Worm (Caenorhabditis elegans): ENCODE results near the gene R07D5.2.

ce11 chrX:15126736-15127135, 10.3 kb upstream of the R07D5.2 start:
- no peak for TF ChIP-seq lin-35 (GFP tag; optimal IDR thresholded peaks at IDR 0.05)
- TF ChIP-seq nhr-80 (tag; optimal IDR thresholded peaks at IDR 0.05): no peak

Measured in whole organism, young adult.